Worm (Caenorhabditis elegans): ENCODE results near the gene lgc-58.

DNA sequence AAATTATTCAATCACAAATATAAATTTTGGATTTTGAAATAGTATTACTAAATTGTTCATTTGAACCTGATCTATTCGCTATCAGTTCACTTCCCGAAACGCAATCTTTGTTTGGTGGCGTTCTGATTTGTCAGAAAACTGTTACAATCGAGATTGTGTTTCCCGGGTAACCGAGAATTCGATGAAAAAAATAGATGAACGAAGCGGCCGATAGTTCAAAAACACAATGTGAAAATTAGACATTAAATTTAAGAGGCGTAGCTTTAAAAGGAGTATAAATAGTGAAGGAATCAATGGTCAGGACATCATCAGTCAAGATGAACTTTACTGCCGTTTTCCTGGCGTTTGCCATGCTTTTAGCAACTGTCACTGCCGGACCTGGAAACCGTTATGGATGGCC lies 10.5 kb downstream of the lgc-58 start, which contains the start of gene C45B2.1:
- TF ChIP-seq zag-1 (tag; optimal IDR thresholded peaks at IDR 0.05) = no peak
- TF ChIP-seq ztf-11 (tag; optimal IDR thresholded peaks at IDR 0.05) = no peak
- no peak for TF ChIP-seq fos-1 (tag; optimal IDR thresholded peaks at IDR 0.05)

Data from whole organism, L4 larva.